Fruit fly (Drosophila melanogaster) whole organism, embryonic: ENCODE results near the gene CG12347.
A peak's percentile ranks its signal among the peaks of the same experiment; 100 is the strongest.

Experiments used
- CG10274 ChIP-seq: fragments of 200-800 bp; sonication (Bioruptor generic); optimal IDR thresholded peaks from 3 replicates; lab custom pipeline; 2017; ENCODE audit warnings: missing biosample characterization, mild to moderate bottlenecking, missing genetic modification characterization
- CG10959 ChIP-seq: fragments of 200-800 bp; sonication (Bioruptor generic); IDR thresholded peaks from 2 replicates; pipeline ENCODE4 v1.3.6; 2022; ENCODE audit warnings: missing biosample characterization, missing genetic modification characterization
- CG12942 ChIP-seq: fragments of 200-800 bp; sonication (Bioruptor generic); optimal IDR thresholded peaks from 3 replicates; lab custom pipeline; 2016; ENCODE audit warnings: missing biosample characterization, missing genetic modification characterization
- CG13424 ChIP-seq: fragments of 200-800 bp; sonication (Bioruptor generic); optimal IDR thresholded peaks from 2 replicates; lab custom pipeline; 2019; ENCODE audit warnings: missing biosample characterization, mild to moderate bottlenecking, missing genetic modification characterization, moderate library complexity
- CG13775 ChIP-seq: fragments of 200-800 bp; sonication (Bioruptor generic); optimal IDR thresholded peaks from 3 replicates; lab custom pipeline; 2017; ENCODE audit warnings: missing biosample characterization, mild to moderate bottlenecking, missing genetic modification characterization
- CG14014 ChIP-seq: fragments of 200-800 bp; sonication (Bioruptor generic); IDR thresholded peaks from 2 replicates; pipeline ENCODE4 v1.3.6; 2022; ENCODE audit warnings: missing biosample characterization, missing genetic modification characterization
- CG15073 ChIP-seq: fragments of 200-800 bp; sonication (Bioruptor generic); optimal IDR thresholded peaks from 2 replicates; lab custom pipeline; 2016; ENCODE audit warnings: missing biosample characterization, missing genetic modification characterization
- CG17359 ChIP-seq: fragments of 200-800 bp; sonication (Bioruptor generic); optimal IDR thresholded peaks from 3 replicates; lab custom pipeline; 2018; ENCODE audit warnings: missing biosample characterization, mild to moderate bottlenecking, missing genetic modification characterization, moderate library complexity
- CG17612 ChIP-seq: fragments of 200-800 bp; sonication (Bioruptor generic); IDR thresholded peaks from 2 replicates; pipeline ENCODE4 v1.3.6; 2022; ENCODE audit warnings: missing biosample characterization, missing genetic modification characterization
- CG31224 ChIP-seq: fragments of 200-800 bp; sonication (Bioruptor generic); IDR thresholded peaks from 2 replicates; pipeline ENCODE4 v1.3.6; 2022; ENCODE audit warnings: missing biosample characterization, missing genetic modification characterization
- CG33557 ChIP-seq: fragments of 200-800 bp; sonication (Bioruptor generic); optimal IDR thresholded peaks from 2 replicates; lab custom pipeline; 2019; ENCODE audit warnings: missing biosample characterization, mild to moderate bottlenecking, missing genetic modification characterization, moderate library complexity
- CG4282 ChIP-seq: fragments of 200-800 bp; sonication (Bioruptor generic); optimal IDR thresholded peaks from 2 replicates; lab custom pipeline; 2016; ENCODE audit warnings: missing biosample characterization, missing genetic modification characterization
- CG4328 ChIP-seq: fragments of 200-800 bp; sonication (Bioruptor generic); optimal IDR thresholded peaks from 3 replicates; lab custom pipeline; 2017; ENCODE audit warnings: missing biosample characterization, missing genetic modification reagents, missing genetic modification characterization
- CG4404 ChIP-seq: fragments of 200-800 bp; sonication (Bioruptor generic); IDR thresholded peaks from 2 replicates; pipeline ENCODE4 v1.3.6; 2022; ENCODE audit warnings: missing biosample characterization, missing genetic modification characterization
- CG4730 ChIP-seq: fragments of 200-800 bp; sonication (Bioruptor generic); IDR thresholded peaks from 2 replicates; pipeline ENCODE4 v1.3.6; 2022; ENCODE audit warnings: missing biosample characterization, missing genetic modification characterization
- CG8388 ChIP-seq: fragments of 200-800 bp; sonication (Bioruptor generic); optimal IDR thresholded peaks from 2 replicates; lab custom pipeline; 2019; ENCODE audit warnings: missing biosample characterization, mild to moderate bottlenecking, missing genetic modification characterization, moderate library complexity
- CoRest ChIP-seq: fragments of 200-800 bp; sonication (Bioruptor generic); optimal IDR thresholded peaks from 3 replicates; lab custom pipeline; 2018; ENCODE audit warnings: missing biosample characterization, mild to moderate bottlenecking, missing genetic modification characterization, moderate library complexity
- Dek ChIP-seq: fragments of 200-800 bp; sonication (Bioruptor generic); optimal IDR thresholded peaks from 3 replicates; lab custom pipeline; 2019; ENCODE audit warnings: missing biosample characterization, mild to moderate bottlenecking, missing genetic modification characterization, moderate library complexity
- HLH4C ChIP-seq: fragments of 200-800 bp; sonication (Bioruptor generic); IDR thresholded peaks from 3 replicates; pipeline ENCODE4 v1.3.6; 2022; ENCODE audit warnings: missing biosample characterization, missing genetic modification characterization; ENCODE audit not compliant: partially characterized antibody
- Hr3 ChIP-seq: fragments of 200-800 bp; sonication (Bioruptor generic); optimal IDR thresholded peaks from 3 replicates; lab custom pipeline; 2016; ENCODE audit warnings: missing biosample characterization, missing genetic modification characterization
- Hr78 ChIP-seq, 2 experiments: fragments of 200-800 bp in 1 of 2; fragments of >200 bp in 1 of 2; sonication (Bioruptor generic) in 1 of 2; optimal IDR thresholded peaks; 2 replicates each; lab custom pipeline; 2017 to 2019; ENCODE audit warnings: missing biosample characterization in 2 of 2, missing genetic modification characterization in 2 of 2, mild to moderate bottlenecking in 1 of 2, moderate library complexity in 1 of 2
- Jarid2 ChIP-seq: fragments of 200-800 bp; sonication (Bioruptor generic); optimal IDR thresholded peaks from 3 replicates; lab custom pipeline; 2017; ENCODE audit warnings: mild to moderate bottlenecking, missing biosample characterization, missing genetic modification reagents, missing genetic modification characterization
- MESR4 ChIP-seq: fragments of 200-800 bp; sonication (Bioruptor generic); optimal IDR thresholded peaks from 2 replicates; lab custom pipeline; 2018; ENCODE audit warnings: missing biosample characterization, mild to moderate bottlenecking, missing genetic modification characterization, moderate library complexity
- Mad ChIP-seq: fragments of 200-800 bp; sonication (Bioruptor generic); optimal IDR thresholded peaks from 2 replicates; lab custom pipeline; 2016; ENCODE audit warnings: missing biosample characterization, missing genetic modification characterization
- Nf-YA ChIP-seq: fragments of 200-800 bp; sonication (Bioruptor generic); IDR thresholded peaks from 2 replicates; pipeline ENCODE4 v1.3.6; 2022; ENCODE audit warnings: missing biosample characterization, missing genetic modification characterization
- Nf-YB ChIP-seq: fragments of 200-800 bp; sonication (Bioruptor generic); optimal IDR thresholded peaks from 3 replicates; lab custom pipeline; 2019; ENCODE audit warnings: missing biosample characterization, mild to moderate bottlenecking, missing genetic modification characterization, moderate library complexity
- Spps ChIP-seq: fragments of 200-800 bp; sonication (Bioruptor generic); optimal IDR thresholded peaks from 2 replicates; lab custom pipeline; 2018; ENCODE audit warnings: missing biosample characterization, mild to moderate bottlenecking, missing genetic modification characterization
- TFAM ChIP-seq: fragments of 200-800 bp; sonication (Bioruptor generic); optimal IDR thresholded peaks from 2 replicates; lab custom pipeline; 2017; ENCODE audit warnings: missing biosample characterization, missing genetic modification characterization, inconsistent platforms
- Taf1 ChIP-seq: fragments of 200-800 bp; sonication (Bioruptor generic); IDR thresholded peaks from 2 replicates; pipeline ENCODE4 v1.3.6; 2022; ENCODE audit warnings: missing biosample characterization, missing genetic modification characterization
- Xrp1 ChIP-seq: fragments of 200-800 bp; sonication (Bioruptor generic); IDR thresholded peaks from 2 replicates; pipeline ENCODE4 v1.3.6; 2022; ENCODE audit warnings: missing biosample characterization, missing genetic modification characterization
- abd-A ChIP-seq: fragments of 200-800 bp; sonication (Bioruptor generic); optimal IDR thresholded peaks from 3 replicates; lab custom pipeline; 2019; ENCODE audit warnings: missing biosample characterization, mild to moderate bottlenecking, missing genetic modification characterization, moderate library complexity
- cato ChIP-seq: fragments of 200-800 bp; sonication (Bioruptor generic); optimal IDR thresholded peaks from 2 replicates; lab custom pipeline; 2016; ENCODE audit warnings: missing biosample characterization, missing genetic modification characterization, borderline replicate concordance
- caup ChIP-seq: fragments of 200-800 bp; sonication (Bioruptor generic); optimal IDR thresholded peaks from 3 replicates; lab custom pipeline; 2017; ENCODE audit warnings: missing biosample characterization, mild to moderate bottlenecking, missing genetic modification characterization, moderate library complexity; ENCODE audit not compliant: severe bottlenecking
- chm ChIP-seq: fragments of 200-800 bp; sonication (Bioruptor generic); IDR thresholded peaks from 2 replicates; pipeline ENCODE4 v1.3.6; 2022; ENCODE audit warnings: missing biosample characterization, missing genetic modification characterization
- dmrt11E ChIP-seq: fragments of 200-800 bp; sonication (Bioruptor generic); optimal IDR thresholded peaks from 3 replicates; lab custom pipeline; 2018; ENCODE audit warnings: missing biosample characterization, mild to moderate bottlenecking, missing genetic modification characterization, moderate library complexity
- dysf ChIP-seq: fragments of 200-800 bp; sonication (Bioruptor generic); IDR thresholded peaks from 3 replicates; pipeline ENCODE4 v1.3.6; 2022; ENCODE audit warnings: missing biosample characterization, missing genetic modification characterization
- lab ChIP-seq: fragments of 200-800 bp; sonication (Bioruptor generic); optimal IDR thresholded peaks from 3 replicates; lab custom pipeline; 2017; ENCODE audit warnings: missing biosample characterization, missing genetic modification characterization, mild to moderate bottlenecking, moderate library complexity, missing genetic modification reagents
- onecut ChIP-seq: fragments of 200-800 bp; sonication (Bioruptor generic); IDR thresholded peaks from 2 replicates; pipeline ENCODE4 v1.3.6; 2022; ENCODE audit warnings: missing biosample characterization, missing genetic modification characterization
- peb ChIP-seq: fragments of 200-800 bp; sonication (Bioruptor generic); IDR thresholded peaks from 2 replicates; pipeline ENCODE4 v1.3.6; 2022; ENCODE audit warnings: missing biosample characterization, missing genetic modification characterization
- slp2 ChIP-seq: fragments of 200-800 bp; sonication (Bioruptor generic); optimal IDR thresholded peaks from 2 replicates; lab custom pipeline; 2016; ENCODE audit warnings: missing biosample characterization, missing genetic modification characterization
- sna ChIP-seq: fragments of 200-800 bp; sonication (Bioruptor generic); IDR thresholded peaks from 2 replicates; pipeline ENCODE4 v1.3.6; 2022; ENCODE audit warnings: missing biosample characterization, missing genetic modification characterization; ENCODE audit not compliant: partially characterized antibody
- sqz ChIP-seq: fragments of 200-800 bp; sonication (Bioruptor generic); optimal IDR thresholded peaks from 3 replicates; lab custom pipeline; 2018; ENCODE audit warnings: missing biosample characterization, mild to moderate bottlenecking, missing genetic modification characterization
- tap ChIP-seq: fragments of 200-800 bp; optimal IDR thresholded peaks from 3 replicates; lab custom pipeline; 2019; ENCODE audit warnings: missing biosample characterization, mild to moderate bottlenecking, missing genetic modification characterization, moderate library complexity
- tll ChIP-seq, 2 experiments: fragments of 200-800 bp in 1 of 2; fragments of >200 bp in 1 of 2; sonication (Bioruptor generic) in 1 of 2; optimal IDR thresholded peaks; 2 replicates each; lab custom pipeline; 2017 to 2019; ENCODE audit warnings: missing biosample characterization in 2 of 2, missing genetic modification characterization in 2 of 2, mild to moderate bottlenecking in 1 of 2, moderate library complexity in 1 of 2
- trem ChIP-seq: fragments of 200-800 bp; optimal IDR thresholded peaks from 3 replicates; lab custom pipeline; 2019; ENCODE audit warnings: missing biosample characterization, mild to moderate bottlenecking, missing genetic modification characterization, moderate library complexity
- vvl ChIP-seq: fragments of 200-800 bp; sonication (Bioruptor generic); IDR thresholded peaks from 2 replicates; pipeline ENCODE4 v1.3.6; 2022; ENCODE audit warnings: missing biosample characterization, missing genetic modification characterization
- wek ChIP-seq: fragments of 200-800 bp; sonication (Bioruptor generic); optimal IDR thresholded peaks from 3 replicates; lab custom pipeline; 2018; ENCODE audit warnings: missing biosample characterization, mild to moderate bottlenecking, missing genetic modification characterization, moderate library complexity
- zen2 ChIP-seq: fragments of 200-800 bp; sonication (Bioruptor generic); IDR thresholded peaks from 3 replicates; pipeline ENCODE4 v1.3.6; 2022; ENCODE audit warnings: missing biosample characterization, missing genetic modification characterization; ENCODE audit not compliant: partially characterized antibody
- zfh2 ChIP-seq: fragments of 200-800 bp; sonication (Bioruptor generic); optimal IDR thresholded peaks from 2 replicates; lab custom pipeline; 2016; ENCODE audit warnings: missing biosample characterization, missing genetic modification characterization

CG12347 gene

DNA sequence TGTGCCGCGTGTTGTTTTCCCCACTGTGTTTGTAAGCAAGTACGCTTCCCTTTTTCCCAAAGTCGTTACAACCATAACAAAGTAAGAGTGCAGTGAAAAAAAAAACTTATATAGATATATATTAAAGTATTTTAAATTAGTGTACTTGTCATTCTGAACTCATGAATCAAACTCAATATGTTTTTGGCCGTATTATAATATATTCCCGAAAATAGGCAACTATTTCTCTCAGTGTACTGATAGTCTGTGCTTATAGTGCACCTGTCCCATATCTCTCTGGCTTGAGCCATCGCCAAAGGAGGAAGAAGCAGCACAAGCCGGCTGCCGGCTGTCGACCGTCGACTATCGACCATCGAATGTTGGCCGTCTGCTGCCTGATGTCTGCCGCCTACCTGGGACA lies 34.8 kb downstream of the CG12347 start (continued):
- peak; percentile 80 for TF ChIP-seq vvl (GFP tag; lab: Robert Waterston, UW)
- peak; percentile 64 for TF ChIP-seq CG13424
- no peak for TF ChIP-seq zfh2 (GFP tag; lab: Kevin White, UChicago)
- TF ChIP-seq cato (GFP tag; lab: Kevin White, UChicago) = peak; percentile 53
- TF ChIP-seq CG17359 = peak; percentile 56
- TF ChIP-seq CG17612 (GFP tag; lab: Robert Waterston, UW) = no peak
- TF ChIP-seq CG10274 (GFP tag; lab: Kevin White, UChicago) = no peak
- no peak for TF ChIP-seq Dek (tag; lab: Kevin White, UChicago)
- TF ChIP-seq Taf1 (GFP tag; lab: Robert Waterston, UW) = peak; percentile 33; the same call in 1 of the 2 replicates
- peak; percentile 75 for TF ChIP-seq sqz (GFP tag; lab: Kevin White, UChicago)
- no peak for TF ChIP-seq sna
- peak; percentile 79 for TF ChIP-seq CG13775 (GFP tag; lab: Kevin White, UChicago)
- TF ChIP-seq Mad (GFP tag; lab: Kevin White, UChicago) = peak; percentile 47
- TF ChIP-seq tll (GFP tag; optimal IDR thresholded peaks at IDR 0.05; lab: Kevin White, UChicago) = peak in 1 of 2 experiments; percentile 64
- TF ChIP-seq CG31224 = 0 out of 2 replicates have a peak, but pooled peaks have one; percentile 21
- peak; percentile 47 for TF ChIP-seq trem (tag; lab: Kevin White, UChicago)
- no peak for TF ChIP-seq slp2 (GFP tag; lab: Kevin White, UChicago)
- no peak for TF ChIP-seq Hr78 (GFP tag; optimal IDR thresholded peaks at IDR 0.05; lab: Kevin White, UChicago)
- TF ChIP-seq Xrp1 = peak; percentile 88
- TF ChIP-seq peb (GFP tag; lab: Robert Waterston, UW) = 0 out of 2 replicates have a peak, but pooled peaks have one; percentile 17
- 0 out of 2 replicates have a peak, but pooled peaks have one; percentile 25 for TF ChIP-seq Nf-YA (GFP tag; lab: Robert Waterston, UW)
- TF ChIP-seq wek = no peak
- peak; percentile 62 for TF ChIP-seq Nf-YB (GFP tag; lab: Kevin White, UChicago)
- peak; percentile 76 for TF ChIP-seq CoRest (tag; lab: Kevin White, UChicago)
- peak; percentile 35 for TF ChIP-seq lab (GFP tag; lab: Kevin White, UChicago)
- TF ChIP-seq CG4328 (GFP tag; lab: Kevin White, UChicago) = no peak
- TF ChIP-seq CG4404 (GFP tag; lab: Robert Waterston, UW) = peak; percentile 92
- peak; percentile 36 for TF ChIP-seq CG4730 (GFP tag; lab: Robert Waterston, UW)
- TF ChIP-seq TFAM (GFP tag; lab: Kevin White, UChicago) = no peak
- TF ChIP-seq Hr3 (GFP tag; lab: Kevin White, UChicago) = peak; percentile 67
- no peak for TF ChIP-seq CG14014 (GFP tag; lab: Robert Waterston, UW)
- TF ChIP-seq CG12942 (GFP tag; lab: Kevin White, UChicago) = peak; percentile 59
- no peak for TF ChIP-seq CG15073 (GFP tag; lab: Kevin White, UChicago)
- peak; percentile 48; the same call in 2 of the 3 replicates for TF ChIP-seq dysf (GFP tag; lab: Robert Waterston, UW)
- peak; percentile 16 for TF ChIP-seq Jarid2 (GFP tag; lab: Kevin White, UChicago)
- TF ChIP-seq abd-A (tag; lab: Kevin White, UChicago) = no peak
- peak; percentile 90 for TF ChIP-seq CG33557 (GFP tag; lab: Kevin White, UChicago)
- TF ChIP-seq caup (GFP tag; lab: Kevin White, UChicago) = peak; percentile 32
- TF ChIP-seq MESR4 (GFP tag; lab: Kevin White, UChicago) = no peak
- TF ChIP-seq CG8388 = peak; percentile 66
- TF ChIP-seq Spps (tag; lab: Kevin White, UChicago) = peak; percentile 63
- no peak for TF ChIP-seq tap (tag; lab: Kevin White, UChicago)
- TF ChIP-seq CG10959 (GFP tag; lab: Robert Waterston, UW) = peak; percentile 93
- no peak for TF ChIP-seq CG4282 (GFP tag; lab: Kevin White, UChicago)
- TF ChIP-seq dmrt11E (tag; lab: Kevin White, UChicago) = peak; percentile 96
- TF ChIP-seq zen2 (GFP tag; lab: Robert Waterston, UW) = no peak
- peak; percentile 75 for TF ChIP-seq onecut (GFP tag; lab: Robert Waterston, UW)
- TF ChIP-seq chm (GFP tag; lab: Robert Waterston, UW) = peak; percentile 84; the same call in 1 of the 2 replicates
- TF ChIP-seq HLH4C = no peak
